Fruit fly (Drosophila melanogaster) whole organism, embryonic: ENCODE results near the gene dsx.
A peak's percentile ranks its signal among the peaks of the same experiment; 100 is the strongest.

ENCODE experiments used
- Abd-B ChIP-seq: fragments of 200-800 bp; sonication (Bioruptor generic); optimal IDR thresholded peaks from 2 replicates; lab custom pipeline; 2018; ENCODE audit warnings: missing biosample characterization, mild to moderate bottlenecking, missing genetic modification characterization, moderate library complexity
- Aef1 ChIP-seq: fragments of 200-800 bp; sonication (Bioruptor generic); IDR thresholded peaks from 3 replicates; pipeline ENCODE4 v1.3.6; 2022; ENCODE audit warnings: missing biosample characterization, missing genetic modification characterization
- Atf3 ChIP-seq: fragments of 200-800 bp; sonication (Bioruptor generic); optimal IDR thresholded peaks from 3 replicates; lab custom pipeline; 2016; ENCODE audit warnings: missing biosample characterization, missing genetic modification characterization
- CG10565 ChIP-seq: fragments of 200-800 bp; sonication (Bioruptor generic); optimal IDR thresholded peaks from 3 replicates; lab custom pipeline; 2016; ENCODE audit warnings: missing biosample characterization, mild to moderate bottlenecking, missing genetic modification characterization
- CG10959 ChIP-seq: fragments of 200-800 bp; sonication (Bioruptor generic); IDR thresholded peaks from 2 replicates; pipeline ENCODE4 v1.3.6; 2022; ENCODE audit warnings: missing biosample characterization, missing genetic modification characterization
- CG11456 ChIP-seq: fragments of 200-800 bp; sonication (Bioruptor generic); IDR thresholded peaks from 3 replicates; pipeline ENCODE4 v1.3.6; 2022; ENCODE audit warnings: missing biosample characterization, missing genetic modification characterization
- CG11504 ChIP-seq: fragments of 200-800 bp; sonication (Bioruptor generic); optimal IDR thresholded peaks from 3 replicates; lab custom pipeline; 2019; ENCODE audit warnings: missing biosample characterization, mild to moderate bottlenecking, missing genetic modification characterization, moderate library complexity
- CG12769 ChIP-seq: fragments of 200-800 bp; sonication (Bioruptor generic); optimal IDR thresholded peaks from 2 replicates; lab custom pipeline; 2019; ENCODE audit warnings: missing biosample characterization, mild to moderate bottlenecking, missing genetic modification characterization, moderate library complexity
- CG15269 ChIP-seq: fragments of 200-800 bp; sonication (Bioruptor generic); optimal IDR thresholded peaks from 2 replicates; lab custom pipeline; 2018; ENCODE audit warnings: missing biosample characterization, mild to moderate bottlenecking, missing genetic modification characterization, moderate library complexity
- CG1647 ChIP-seq: fragments of 200-800 bp; sonication (Bioruptor generic); optimal IDR thresholded peaks from 3 replicates; lab custom pipeline; 2016; ENCODE audit warnings: missing biosample characterization, missing genetic modification characterization
- CG16815 ChIP-seq: fragments of 200-800 bp; sonication (Bioruptor generic); optimal IDR thresholded peaks from 3 replicates; lab custom pipeline; 2017; ENCODE audit warnings: missing biosample characterization, mild to moderate bottlenecking, missing genetic modification characterization
- CG17186 ChIP-seq: fragments of 200-800 bp; sonication (Bioruptor generic); optimal IDR thresholded peaks from 3 replicates; lab custom pipeline; 2017; ENCODE audit warnings: missing biosample characterization, missing genetic modification reagents, missing genetic modification characterization
- CG17359 ChIP-seq: fragments of 200-800 bp; sonication (Bioruptor generic); optimal IDR thresholded peaks from 3 replicates; lab custom pipeline; 2018; ENCODE audit warnings: missing biosample characterization, mild to moderate bottlenecking, missing genetic modification characterization, moderate library complexity
- CG17385 ChIP-seq: fragments of 200-800 bp; sonication (Bioruptor generic); optimal IDR thresholded peaks from 3 replicates; lab custom pipeline; 2018; ENCODE audit warnings: missing biosample characterization, mild to moderate bottlenecking, missing genetic modification characterization
- CG2129 ChIP-seq: fragments of 200-800 bp; sonication (Bioruptor generic); IDR thresholded peaks from 2 replicates; pipeline ENCODE4 v1.3.6; 2022; ENCODE audit warnings: missing biosample characterization, missing genetic modification characterization; ENCODE audit not compliant: partially characterized antibody
- CG30431 ChIP-seq: fragments of 200-800 bp; sonication (Bioruptor generic); optimal IDR thresholded peaks from 2 replicates; lab custom pipeline; 2017; ENCODE audit warnings: missing biosample characterization, missing genetic modification characterization
- CG34422 ChIP-seq: fragments of 200-800 bp; sonication (Bioruptor generic); IDR thresholded peaks from 3 replicates; pipeline ENCODE4 v1.3.6; 2022; ENCODE audit warnings: missing biosample characterization, missing genetic modification characterization
- CG4707 ChIP-seq: fragments of 200-800 bp; sonication (Bioruptor generic); optimal IDR thresholded peaks from 2 replicates; lab custom pipeline; 2018; ENCODE audit warnings: missing biosample characterization, mild to moderate bottlenecking, missing genetic modification characterization, moderate library complexity
- CG6254 ChIP-seq: fragments of 200-800 bp; sonication (Bioruptor generic); optimal IDR thresholded peaks from 3 replicates; lab custom pipeline; 2017; ENCODE audit warnings: mild to moderate bottlenecking, missing biosample characterization, missing genetic modification reagents, missing genetic modification characterization
- CG6272 ChIP-seq: fragments of 200-800 bp; sonication (Bioruptor generic); IDR thresholded peaks from 2 replicates; pipeline ENCODE4 v1.3.6; 2022; ENCODE audit warnings: missing biosample characterization, missing genetic modification characterization
- CG6683 ChIP-seq: fragments of 200-800 bp; sonication (Bioruptor generic); optimal IDR thresholded peaks from 2 replicates; lab custom pipeline; 2017; ENCODE audit warnings: missing biosample characterization, mild to moderate bottlenecking, missing genetic modification characterization, missing genetic modification reagents
- CG6813 ChIP-seq: fragments of 200-800 bp; sonication (Bioruptor generic); optimal IDR thresholded peaks from 2 replicates; lab custom pipeline; 2017; ENCODE audit warnings: missing biosample characterization, missing genetic modification characterization, mild to moderate bottlenecking, moderate library complexity, missing genetic modification reagents
- CG7556 ChIP-seq: fragments of 200-800 bp; sonication (Bioruptor generic); optimal IDR thresholded peaks from 2 replicates; lab custom pipeline; 2017; ENCODE audit warnings: missing biosample characterization, mild to moderate bottlenecking, missing genetic modification characterization
- CG7839 ChIP-seq: fragments of 200-800 bp; sonication (Bioruptor generic); optimal IDR thresholded peaks from 3 replicates; lab custom pipeline; 2018; ENCODE audit warnings: missing biosample characterization, mild to moderate bottlenecking, missing genetic modification characterization, moderate library complexity
- CG8944 ChIP-seq: fragments of 200-800 bp; sonication (Bioruptor generic); optimal IDR thresholded peaks from 3 replicates; lab custom pipeline; 2016; ENCODE audit warnings: missing biosample characterization, missing genetic modification characterization
- CrebB ChIP-seq: fragments of 200-800 bp; sonication (Bioruptor generic); optimal IDR thresholded peaks from 3 replicates; lab custom pipeline; 2018; ENCODE audit warnings: missing biosample characterization, mild to moderate bottlenecking, missing genetic modification characterization
- Deaf1 ChIP-seq: fragments of 200-800 bp; optimal IDR thresholded peaks from 3 replicates; lab custom pipeline; 2019; ENCODE audit warnings: missing biosample characterization, mild to moderate bottlenecking, missing genetic modification characterization, moderate library complexity
- Dref ChIP-seq: fragments of 200-800 bp; sonication (Bioruptor generic); IDR thresholded peaks from 2 replicates; pipeline ENCODE4 v1.3.6; 2022; ENCODE audit warnings: missing biosample characterization, missing genetic modification characterization
- Stat92E ChIP-seq, 3 experiments: fragments of >200 bp in 2 of 3; fragments of 200-800 bp in 1 of 3; sonication (Bioruptor generic) in 1 of 3; optimal IDR thresholded peaks; 2 replicates each; lab custom pipeline; 2017 to 2019; ENCODE audit warnings: missing biosample characterization in 3 of 3, missing genetic modification characterization in 3 of 3, mild to moderate bottlenecking in 1 of 3, moderate library complexity in 1 of 3
- abd-A ChIP-seq: fragments of 200-800 bp; sonication (Bioruptor generic); optimal IDR thresholded peaks from 3 replicates; lab custom pipeline; 2019; ENCODE audit warnings: missing biosample characterization, mild to moderate bottlenecking, missing genetic modification characterization, moderate library complexity
- aop ChIP-seq: fragments of 200-800 bp; sonication (Bioruptor generic); IDR thresholded peaks from 2 replicates; pipeline ENCODE4 v1.3.6; 2022; ENCODE audit warnings: missing biosample characterization, missing genetic modification characterization
- ato ChIP-seq: fragments of 200-800 bp; sonication (Bioruptor generic); IDR thresholded peaks from 2 replicates; pipeline ENCODE4 v1.3.6; 2022; ENCODE audit warnings: missing biosample characterization, missing genetic modification characterization; ENCODE audit not compliant: partially characterized antibody
- chn ChIP-seq: fragments of 200-800 bp; sonication (Bioruptor generic); optimal IDR thresholded peaks from 2 replicates; lab custom pipeline; 2016; ENCODE audit warnings: missing biosample characterization, missing genetic modification characterization
- crp ChIP-seq, 2 experiments: fragments of 200-800 bp; sonication (Bioruptor generic); optimal IDR thresholded peaks; 2 replicates in 1 of 2; 3 replicates in 1 of 2; lab custom pipeline; 2017; ENCODE audit warnings: missing biosample characterization in 2 of 2, missing genetic modification characterization in 2 of 2, mild to moderate bottlenecking in 1 of 2, moderate library complexity in 1 of 2
- dpn ChIP-seq, 2 experiments: fragments of 200-800 bp; sonication (Bioruptor generic); optimal IDR thresholded peaks; 3 replicates each; lab custom pipeline; 2016; ENCODE audit warnings: missing biosample characterization in 2 of 2, missing genetic modification characterization in 2 of 2
- fd3F ChIP-seq: fragments of 200-800 bp; sonication (Bioruptor generic); optimal IDR thresholded peaks from 2 replicates; lab custom pipeline; 2018; ENCODE audit warnings: missing biosample characterization, mild to moderate bottlenecking, missing genetic modification characterization, moderate library complexity
- fd96Cb ChIP-seq: fragments of 200-800 bp; sonication (Bioruptor generic); optimal IDR thresholded peaks from 2 replicates; lab custom pipeline; 2018; ENCODE audit warnings: missing biosample characterization, mild to moderate bottlenecking, missing genetic modification characterization, moderate library complexity
- gsb-n ChIP-seq: fragments of 200-800 bp; sonication (Bioruptor generic); optimal IDR thresholded peaks from 3 replicates; lab custom pipeline; 2018; ENCODE audit warnings: missing biosample characterization, mild to moderate bottlenecking, missing genetic modification characterization
- hb ChIP-seq: fragments of 200-800 bp; sonication (Bioruptor generic); IDR thresholded peaks from 3 replicates; pipeline ENCODE4 v1.3.6; 2022; ENCODE audit warnings: missing biosample characterization, missing genetic modification characterization; ENCODE audit not compliant: partially characterized antibody
- hkb ChIP-seq, 2 experiments: fragments of 200-800 bp in 1 of 2; fragments of >200 bp in 1 of 2; sonication (Bioruptor generic) in 1 of 2; IDR thresholded peaks in 1 of 2; optimal IDR thresholded peaks in 1 of 2; 2 replicates each; pipeline versions ENCODE4 v1.3.6 to Lab custom; 2017 to 2022; ENCODE audit warnings: missing biosample characterization in 1 of 2, missing genetic modification characterization in 1 of 2
- ind ChIP-seq: fragments of 200-800 bp; sonication (Bioruptor generic); optimal IDR thresholded peaks from 3 replicates; lab custom pipeline; 2016; ENCODE audit warnings: missing biosample characterization, missing genetic modification characterization
- lilli ChIP-seq: fragments of 200-800 bp; sonication (Bioruptor generic); optimal IDR thresholded peaks from 3 replicates; lab custom pipeline; 2016; ENCODE audit warnings: missing biosample characterization, missing genetic modification characterization
- oc ChIP-seq: fragments of 200-800 bp; sonication (Bioruptor generic); optimal IDR thresholded peaks from 2 replicates; lab custom pipeline; 2018; ENCODE audit warnings: missing biosample characterization, mild to moderate bottlenecking, missing genetic modification characterization, moderate library complexity
- otp ChIP-seq: fragments of 200-800 bp; sonication (Bioruptor generic); IDR thresholded peaks from 3 replicates; pipeline ENCODE4, ENCODE4 v1.3.6; 2022; ENCODE audit warnings: missing biosample characterization, missing genetic modification characterization
- pho ChIP-seq: fragments of 200-800 bp; sonication (Bioruptor generic); optimal IDR thresholded peaks from 2 replicates; lab custom pipeline; 2016; ENCODE audit warnings: missing biosample characterization, missing genetic modification characterization
- pnt ChIP-seq: fragments of 200-800 bp; sonication (Bioruptor generic); optimal IDR thresholded peaks from 3 replicates; lab custom pipeline; 2016; ENCODE audit warnings: missing biosample characterization, missing genetic modification characterization
- toy ChIP-seq: fragments of 200-800 bp; sonication (Bioruptor generic); IDR thresholded peaks from 2 replicates; pipeline ENCODE4 v1.3.6; 2022; ENCODE audit warnings: missing biosample characterization, missing genetic modification characterization
- ttk ChIP-seq: fragments of 200-800 bp; sonication (Bioruptor generic); IDR thresholded peaks from 2 replicates; pipeline ENCODE4 v2.1.2; 2022; ENCODE audit warnings: missing biosample characterization, missing genetic modification characterization
- unpg ChIP-seq: fragments of 200-800 bp; sonication (Bioruptor generic); optimal IDR thresholded peaks from 3 replicates; lab custom pipeline; 2018; ENCODE audit warnings: missing biosample characterization, mild to moderate bottlenecking, missing genetic modification characterization, moderate library complexity

The dsx gene

DNA sequence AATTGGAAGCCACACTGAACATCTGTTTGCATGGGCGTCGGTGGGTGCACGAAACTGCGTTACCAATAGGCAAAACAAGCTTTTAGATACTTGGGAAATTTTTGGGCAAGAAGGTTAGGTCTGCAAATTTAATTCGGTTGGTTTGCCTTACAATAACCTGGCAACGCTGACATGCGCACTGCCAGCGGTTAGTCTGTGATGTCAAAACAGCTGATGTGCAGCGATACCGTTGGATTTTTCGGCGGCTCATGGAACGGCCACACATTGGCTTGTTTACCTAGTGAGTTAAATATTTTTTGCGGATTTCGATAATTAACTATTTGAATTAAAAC, 80.4 kb downstream of the dsx start, which contains the start of gene ArgRS-m (continued):
- no peak for TF ChIP-seq CG6813
- TF ChIP-seq CG34422 (GFP tag; lab: Robert Waterston, UW): peak; percentile 48; the same call in 1 of the 3 replicates
- TF ChIP-seq CG10959 (GFP tag; lab: Robert Waterston, UW): no peak
- TF ChIP-seq CG17385 (GFP tag; lab: Kevin White, UChicago): peak; percentile 13
- peak; percentile 67 to 98 for TF ChIP-seq crp (GFP tag; optimal IDR thresholded peaks at IDR 0.05; lab: Kevin White, UChicago)
- peak; percentile 54 for TF ChIP-seq dpn (GFP tag; optimal IDR thresholded peaks at IDR 0.05; lab: Kevin White, UChicago)
- TF ChIP-seq CG12769 (tag; lab: Kevin White, UChicago): peak; percentile 78
- TF ChIP-seq CG7556: peak; percentile 51
- TF ChIP-seq CrebB (tag; lab: Kevin White, UChicago): peak; percentile 63
- TF ChIP-seq CG4707 (GFP tag; lab: Kevin White, UChicago): no peak
- TF ChIP-seq CG1647 (GFP tag; lab: Kevin White, UChicago): no peak
- 0 out of 2 replicates have a peak, but pooled peaks have one; percentile 5 for TF ChIP-seq toy (GFP tag; lab: Robert Waterston, UW)
- TF ChIP-seq CG6683 (GFP tag; lab: Kevin White, UChicago): peak; percentile 5
- TF ChIP-seq CG17359 (tag; lab: Kevin White, UChicago): peak; percentile 30
- TF ChIP-seq ind: peak; percentile 67
- no peak for TF ChIP-seq abd-A
- TF ChIP-seq fd96Cb (tag; lab: Kevin White, UChicago): no peak
- TF ChIP-seq otp: no peak; the same call in 2 of the 3 replicates
- peak; percentile 80 for TF ChIP-seq lilli (GFP tag; lab: Kevin White, UChicago)
- TF ChIP-seq CG6272: no peak
- peak; percentile 30 for TF ChIP-seq Deaf1 (tag; lab: Kevin White, UChicago)
- no peak for TF ChIP-seq oc (tag; lab: Kevin White, UChicago)
- peak; percentile 76 for TF ChIP-seq pho (GFP tag; lab: Kevin White, UChicago)
- TF ChIP-seq Aef1 (GFP tag; lab: Robert Waterston, UW): peak; percentile 20; the same call in 1 of the 3 replicates
- peak; percentile 96 for TF ChIP-seq CG17186 (GFP tag; lab: Kevin White, UChicago)
- TF ChIP-seq CG2129: no peak
- no peak for TF ChIP-seq CG10565 (GFP tag; lab: Kevin White, UChicago)
- TF ChIP-seq Atf3 (GFP tag; lab: Kevin White, UChicago): peak; percentile 55
- TF ChIP-seq hb: no peak
- peak; percentile 45 for TF ChIP-seq CG15269 (tag; lab: Kevin White, UChicago)
- no peak for TF ChIP-seq CG6254 (GFP tag; lab: Kevin White, UChicago)
- no peak for TF ChIP-seq CG11504
- TF ChIP-seq CG7839: peak; percentile 45
- peak; percentile 73; the same call in 1 of the 3 replicates for TF ChIP-seq CG11456 (GFP tag; lab: Robert Waterston, UW)
- TF ChIP-seq CG30431 (GFP tag; lab: Kevin White, UChicago): no peak
- TF ChIP-seq gsb-n (tag; lab: Kevin White, UChicago): peak; percentile 81
- 0 out of 2 replicates have a peak, but pooled peaks have one; percentile 8 for TF ChIP-seq ato (GFP tag; lab: Robert Waterston, UW)
- TF ChIP-seq ttk: no peak
- TF ChIP-seq aop (GFP tag; lab: Robert Waterston, UW): no peak
- peak; percentile 17 for TF ChIP-seq Abd-B (GFP tag; lab: Kevin White, UChicago)
- TF ChIP-seq Stat92E (GFP tag; optimal IDR thresholded peaks at IDR 0.05; lab: Kevin White, UChicago): peak in 1 of 3 experiments; percentile 10
- peak; percentile 32 for TF ChIP-seq CG16815 (GFP tag; lab: Kevin White, UChicago)
- peak; percentile 20 for TF ChIP-seq chn (GFP tag; lab: Kevin White, UChicago)
- TF ChIP-seq pnt (GFP tag; lab: Kevin White, UChicago): no peak
- peak; percentile 37 for TF ChIP-seq fd3F
- TF ChIP-seq hkb (optimal IDR thresholded peaks at IDR 0.05; lab: Kevin White, UChicago): no peak
- TF ChIP-seq hkb (GFP tag; IDR thresholded peaks at IDR 0.05; lab: Robert Waterston, UW): no peak; the same call in 1 of the 2 replicates
- TF ChIP-seq CG8944 (GFP tag; lab: Kevin White, UChicago): peak; percentile 45
- TF ChIP-seq Dref: no peak
- TF ChIP-seq unpg (GFP tag; lab: Kevin White, UChicago): peak; percentile 42
